Worm (Caenorhabditis elegans) whole organism, L3 larva: ENCODE results near the gene F54D10.9.

Source experiments
- R02D3.7 ChIP-seq: fragments of 150-350 bp; optimal IDR thresholded peaks from 2 replicates; lab custom pipeline; 2014; ENCODE audit warnings: missing biosample characterization, missing genetic modification characterization
- ama-1 ChIP-seq: fragments of 150-350 bp; optimal IDR thresholded peaks from 2 replicates; lab custom pipeline; 2018
- egl-27 ChIP-seq: sonication (generic microtip); optimal IDR thresholded peaks from 4 replicates; lab custom pipeline; 2017; ENCODE audit warnings: missing biosample characterization, missing genetic modification reagents, missing genetic modification characterization
- eor-1 ChIP-seq, 2 experiments: fragments of 150-350 bp; optimal IDR thresholded peaks; 2 replicates each; lab custom pipeline; 2014 to 2018; ENCODE audit warnings: missing biosample characterization in 2 of 2, missing genetic modification characterization in 2 of 2
- fos-1 ChIP-seq: fragments of 150-350 bp; optimal IDR thresholded peaks from 2 replicates; lab custom pipeline; 2014; ENCODE audit warnings: missing biosample characterization, missing genetic modification characterization
- jun-1 ChIP-seq: fragments of 150-350 bp; optimal IDR thresholded peaks from 2 replicates; lab custom pipeline; 2014; ENCODE audit warnings: missing biosample characterization, missing genetic modification reagents, missing genetic modification characterization
- lsy-12 ChIP-seq: sonication (generic microtip); optimal IDR thresholded peaks from 2 replicates; lab custom pipeline; 2016; ENCODE audit warnings: mild to moderate bottlenecking, missing genetic modification characterization, missing compliant biosample characterization
- mdl-1 ChIP-seq: fragments of 150-350 bp; optimal IDR thresholded peaks from 2 replicates; lab custom pipeline; 2014; ENCODE audit warnings: missing biosample characterization, missing genetic modification characterization
- nhr-237 ChIP-seq: fragments of 150-350 bp; optimal IDR thresholded peaks from 2 replicates; lab custom pipeline; 2014; ENCODE audit warnings: missing biosample characterization, missing genetic modification characterization
- pqm-1 ChIP-seq: fragments of 150-350 bp; optimal IDR thresholded peaks from 2 replicates; lab custom pipeline; 2017; ENCODE audit warnings: missing biosample characterization, missing genetic modification characterization, inconsistent platforms
- zag-1 ChIP-seq: fragments of 150-350 bp; optimal IDR thresholded peaks from 2 replicates; lab custom pipeline; 2014; ENCODE audit warnings: missing biosample characterization, missing genetic modification characterization
- ztf-11 ChIP-seq: fragments of 150-350 bp; optimal IDR thresholded peaks from 2 replicates; lab custom pipeline; 2014; ENCODE audit warnings: missing biosample characterization, missing genetic modification characterization

ce11 chrII:3850655-3851054 lies 18.4 kb upstream of the F54D10.9 start, which contains the start of gene nhr-72:
- TF ChIP-seq ztf-11 (tag; lab: Kevin White, UChicago) (no peak), lsy-12 (no peak), eor-1 (tag; optimal IDR thresholded peaks at IDR 0.05; lab: Kevin White, UChicago) (no peak), R02D3.7 (no peak), zag-1 (tag; lab: Kevin White, UChicago) (no peak), ama-1 (lab: Kevin White, UChicago) (no peak), nhr-237 (tag; lab: Kevin White, UChicago) (no peak), fos-1 (tag; lab: Kevin White, UChicago) (no peak), egl-27 (tag; lab: Kevin White, UChicago) (no peak), mdl-1 (tag; lab: Kevin White, UChicago) (no peak), pqm-1 (tag; lab: Kevin White, UChicago) (no peak), jun-1 (no peak)
